Worm (Caenorhabditis elegans): Measurements from ENCODE around the gene ZC487.2.

- no peak for TF ChIP-seq him-1 (tag; optimal IDR thresholded peaks at IDR 0.05)
- no peak for TF ChIP-seq W03F9.2 (tag; optimal IDR thresholded peaks at IDR 0.05)
Observed at ce11 chrV:6699833-6700232, 22.4 kb downstream of the ZC487.2 start.
